Worm (Caenorhabditis elegans) whole organism, L3 larva: ENCODE results near the gene F41G3.20.

Experiments
- egl-27 ChIP-seq: sonication (generic microtip); optimal IDR thresholded peaks from 4 replicates; lab custom pipeline; 2017; ENCODE audit warnings: missing biosample characterization, missing genetic modification reagents, missing genetic modification characterization
- fkh-10 ChIP-seq: sonication (generic microtip); optimal IDR thresholded peaks from 2 replicates; lab custom pipeline; 2017; ENCODE audit warnings: missing biosample characterization, missing genetic modification reagents, missing genetic modification characterization
- nhr-76 ChIP-seq: fragments of 150-350 bp; sonication (generic microtip); optimal IDR thresholded peaks from 5 replicates; lab custom pipeline; 2014; ENCODE audit warnings: missing biosample characterization, missing genetic modification characterization
- ztf-4 ChIP-seq: fragments of 150-350 bp; optimal IDR thresholded peaks from 2 replicates; lab custom pipeline; 2014; ENCODE audit warnings: missing biosample characterization, missing genetic modification characterization

DNA sequence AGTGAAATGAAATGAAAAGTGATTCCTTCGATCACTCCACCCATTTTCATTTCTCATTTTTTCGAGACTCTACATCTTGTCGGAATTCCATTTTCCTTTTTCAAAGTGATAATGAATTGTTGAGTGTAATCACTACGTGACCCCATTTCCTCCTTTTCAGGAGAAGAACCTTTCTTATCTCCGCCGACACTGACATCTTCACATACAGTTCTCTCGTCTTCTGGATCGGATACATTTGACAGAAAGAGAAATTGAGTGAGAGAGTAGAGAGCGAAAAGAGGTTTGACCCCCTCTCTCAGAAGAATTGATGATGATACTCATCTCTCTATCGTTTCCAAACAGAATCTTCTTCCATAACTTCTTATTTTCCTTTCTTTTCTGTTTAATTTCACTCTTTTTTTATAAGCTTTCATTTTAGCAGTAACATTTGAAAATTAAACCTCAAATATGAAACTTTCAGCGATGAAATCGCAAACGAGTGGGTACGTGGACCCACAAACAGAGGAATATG lies 36.9 kb downstream of the F41G3.20 start, which contains the start of gene dpy-2:
- TF ChIP-seq fkh-10 (no peak), egl-27 (no peak), ztf-4 (tag; lab: Kevin White, UChicago) (no peak), nhr-76 (no peak)
